Worm (Caenorhabditis elegans) whole organism, L4 larva: ENCODE data around the gene pad-2.

ENCODE experiments used
- T20F7.1 ChIP-seq: fragments of 200-800 bp; sonication (Bioruptor generic); optimal IDR thresholded peaks from 2 replicates; lab custom pipeline; 2018; ENCODE audit warnings: mild to moderate bottlenecking, missing genetic modification characterization, missing compliant biosample characterization
- T26A8.4 ChIP-seq: fragments of 200-800 bp; sonication (Bioruptor generic); IDR thresholded peaks from 2 replicates; pipeline ENCODE4 v1.3.6; 2022; ENCODE audit warnings: missing genetic modification characterization, missing compliant biosample characterization
- Y105C5A.15 ChIP-seq: fragments of 200-800 bp; sonication (Bioruptor generic); IDR thresholded peaks from 2 replicates; pipeline ENCODE4 v1.3.6; 2022; ENCODE audit warnings: missing genetic modification characterization, missing compliant biosample characterization
- Y48G9A.11 ChIP-seq: fragments of 200-800 bp; sonication (Bioruptor generic); IDR thresholded peaks from 2 replicates; pipeline ENCODE4 v1.3.6; 2022; ENCODE audit warnings: missing genetic modification reagents, missing genetic modification characterization, missing compliant biosample characterization
- Y5F2A.4 ChIP-seq: fragments of 200-800 bp; sonication (Bioruptor generic); optimal IDR thresholded peaks from 2 replicates; lab custom pipeline; 2018; ENCODE audit warnings: mild to moderate bottlenecking, missing genetic modification characterization, missing compliant biosample characterization
- Y75B8A.6 ChIP-seq: fragments of 200-800 bp; sonication (Bioruptor generic); IDR thresholded peaks from 2 replicates; pipeline ENCODE4 v1.3.6; 2022; ENCODE audit warnings: missing genetic modification reagents, missing genetic modification characterization, missing compliant biosample characterization
- aha-1 ChIP-seq: fragments of 150-350 bp; peaks from one replicate; lab custom pipeline; 2014; ENCODE audit warnings: missing biosample characterization, missing genetic modification characterization
- ceh-28 ChIP-seq: fragments of 150-350 bp; optimal IDR thresholded peaks from 2 replicates; lab custom pipeline; 2014; ENCODE audit warnings: missing biosample characterization, missing genetic modification reagents, missing genetic modification characterization
- cey-2 ChIP-seq: sonication (generic microtip); optimal IDR thresholded peaks from 3 replicates; lab custom pipeline; 2017; ENCODE audit warnings: missing genetic modification characterization, mild to moderate bottlenecking, missing compliant biosample characterization, antibody characterized with exemption, borderline replicate concordance; ENCODE audit not compliant: insufficient read depth
- daf-19 ChIP-seq: fragments of 200-800 bp; sonication (Bioruptor generic); conservative IDR thresholded peaks from 2 replicates; pipeline ENCODE4 v1.3.6; 2022; ENCODE audit warnings: missing genetic modification characterization, missing compliant biosample characterization
- daf-8 ChIP-seq: fragments of 200-800 bp; sonication (Bioruptor generic); IDR thresholded peaks from 2 replicates; pipeline ENCODE4 v1.3.6; 2022; ENCODE audit warnings: missing genetic modification characterization, missing compliant biosample characterization
- dmd-6 ChIP-seq: fragments of 200-800 bp; sonication (Bioruptor generic); IDR thresholded peaks from 2 replicates; pipeline ENCODE4 v1.3.6; 2022; ENCODE audit warnings: missing genetic modification reagents, missing genetic modification characterization, missing compliant biosample characterization
- dmd-9 ChIP-seq: fragments of 200-800 bp; sonication (Bioruptor generic); IDR thresholded peaks from 2 replicates; pipeline ENCODE4 v1.3.6; 2022; ENCODE audit warnings: missing genetic modification reagents, missing genetic modification characterization, missing compliant biosample characterization
- duxl-1 ChIP-seq: sonication (generic microtip); optimal IDR thresholded peaks from 2 replicates; lab custom pipeline; 2016; ENCODE audit warnings: mild to moderate bottlenecking, missing genetic modification characterization, moderate library complexity, missing compliant biosample characterization; ENCODE audit not compliant: poor library complexity
- egl-27 ChIP-seq: sonication (generic microtip); optimal IDR thresholded peaks from 3 replicates; lab custom pipeline; 2017; ENCODE audit warnings: missing biosample characterization, missing genetic modification reagents, missing genetic modification characterization
- egl-43 ChIP-seq: fragments of 200-800 bp; sonication (Bioruptor generic); IDR thresholded peaks from 2 replicates; pipeline ENCODE4 v1.3.6; 2022; ENCODE audit warnings: missing genetic modification reagents, missing genetic modification characterization, missing compliant biosample characterization
- fkh-10 ChIP-seq: fragments of 150-350 bp; optimal IDR thresholded peaks from 2 replicates; lab custom pipeline; 2014; ENCODE audit warnings: missing biosample characterization, missing genetic modification reagents, missing genetic modification characterization
- fos-1 ChIP-seq: fragments of 150-350 bp; optimal IDR thresholded peaks from 2 replicates; lab custom pipeline; 2014; ENCODE audit warnings: missing biosample characterization, missing genetic modification characterization
- gei-8 ChIP-seq: fragments of 200-800 bp; sonication (Bioruptor generic); optimal IDR thresholded peaks from 2 replicates; lab custom pipeline; 2018; ENCODE audit warnings: mild to moderate bottlenecking, missing genetic modification characterization, missing compliant biosample characterization
- hif-1 ChIP-seq, 2 experiments: sonication (generic microtip); optimal IDR thresholded peaks; 2 replicates each; lab custom pipeline; 2016 to 2017; ENCODE audit warnings: missing compliant biosample characterization in 2 of 2, missing genetic modification characterization in 2 of 2, missing genetic modification reagents in 2 of 2, missing genotype in 2 of 2, mild to moderate bottlenecking in 1 of 2
- hlh-11 ChIP-seq: fragments of 200-800 bp; sonication (Bioruptor generic); optimal IDR thresholded peaks from 2 replicates; lab custom pipeline; 2018; ENCODE audit warnings: mild to moderate bottlenecking, missing genetic modification characterization, missing compliant biosample characterization
- hmg-1.1 ChIP-seq: fragments of 200-800 bp; sonication (Bioruptor generic); IDR thresholded peaks from 2 replicates; pipeline ENCODE4 v1.3.6; 2022; ENCODE audit warnings: missing genetic modification reagents, missing genetic modification characterization, missing compliant biosample characterization
- lin-1 ChIP-seq: fragments of 200-800 bp; sonication (Bioruptor generic); IDR thresholded peaks from 2 replicates; pipeline ENCODE4 v1.3.6; 2022; ENCODE audit warnings: missing genetic modification reagents, missing genetic modification characterization, missing compliant biosample characterization
- lin-15B ChIP-seq: fragments of 150-350 bp; sonication (generic microtip); optimal IDR thresholded peaks from 3 replicates; lab custom pipeline; 2014; ENCODE audit warnings: missing biosample characterization, missing genetic modification characterization
- lin-38 ChIP-seq: fragments of 200-800 bp; sonication (Bioruptor generic); IDR thresholded peaks from 2 replicates; pipeline ENCODE4 v1.3.6; 2022; ENCODE audit warnings: missing genetic modification reagents, missing genetic modification characterization, missing compliant biosample characterization
- lsy-2 ChIP-seq, 2 experiments: fragments of 150-350 bp in 1 of 2; sonication (generic microtip) in 1 of 2; optimal IDR thresholded peaks; 2 replicates each; lab custom pipeline; 2014 to 2017; ENCODE audit warnings: missing biosample characterization in 2 of 2, missing genetic modification characterization in 2 of 2
- madf-5 ChIP-seq, 2 experiments: fragments of 200-800 bp; sonication (Bioruptor generic); IDR thresholded peaks; 2 replicates each; pipeline ENCODE4 v1.3.6; 2022; ENCODE audit warnings: missing compliant biosample characterization in 2 of 2, missing genetic modification characterization in 2 of 2
- mdl-1 ChIP-seq, 2 experiments: fragments of 150-350 bp in 1 of 2; sonication (generic microtip) in 1 of 2; optimal IDR thresholded peaks; 2 replicates each; lab custom pipeline; 2014 to 2017; ENCODE audit warnings: missing biosample characterization in 2 of 2, missing genetic modification characterization in 2 of 2
- mes-2 ChIP-seq: sonication (generic microtip); optimal IDR thresholded peaks from 2 replicates; lab custom pipeline; 2016; ENCODE audit warnings: missing genotype, mild to moderate bottlenecking, missing genetic modification characterization, missing compliant biosample characterization; ENCODE audit not compliant: poor library complexity, severe bottlenecking
- nhr-11 ChIP-seq: fragments of 150-350 bp; optimal IDR thresholded peaks from 2 replicates; lab custom pipeline; 2014; ENCODE audit warnings: missing biosample characterization, missing genetic modification characterization
- nhr-25 ChIP-seq: sonication (generic microtip); optimal IDR thresholded peaks from 2 replicates; lab custom pipeline; 2017; ENCODE audit warnings: missing genetic modification characterization, mild to moderate bottlenecking, missing compliant biosample characterization, antibody characterized with exemption, moderate library complexity, borderline replicate concordance; ENCODE audit not compliant: insufficient read depth
- nhr-28 ChIP-seq: fragments of 150-350 bp; optimal IDR thresholded peaks from 2 replicates; lab custom pipeline; 2014; ENCODE audit warnings: missing biosample characterization, missing genetic modification characterization
- nhr-41 ChIP-seq: fragments of 200-800 bp; sonication (Bioruptor generic); IDR thresholded peaks from 2 replicates; pipeline ENCODE4 v1.3.6; 2022; ENCODE audit warnings: missing genetic modification reagents, missing genetic modification characterization, missing compliant biosample characterization
- nhr-77 ChIP-seq: fragments of 150-350 bp; optimal IDR thresholded peaks from 2 replicates; lab custom pipeline; 2014; ENCODE audit warnings: missing biosample characterization, missing genetic modification characterization
- pqm-1 ChIP-seq: sonication (generic microtip); optimal IDR thresholded peaks from 2 replicates; lab custom pipeline; 2017; ENCODE audit warnings: missing biosample characterization, missing genetic modification characterization
- set-16 ChIP-seq: fragments of 200-800 bp; sonication (Bioruptor generic); IDR thresholded peaks from 2 replicates; pipeline ENCODE4 v1.3.6; 2022; ENCODE audit warnings: missing genetic modification reagents, missing genetic modification characterization, missing compliant biosample characterization
- skn-1 ChIP-seq: fragments of 150-350 bp; optimal IDR thresholded peaks from 2 replicates; lab custom pipeline; 2014; ENCODE audit warnings: missing biosample characterization, missing genetic modification characterization
- spr-3 ChIP-seq: fragments of 200-800 bp; sonication (Bioruptor generic); optimal IDR thresholded peaks from 2 replicates; lab custom pipeline; 2018; ENCODE audit warnings: mild to moderate bottlenecking, missing genetic modification characterization, missing compliant biosample characterization
- unc-62 ChIP-seq, 3 experiments: fragments of 150-350 bp in 1 of 3; sonication (generic microtip); optimal IDR thresholded peaks in 2 of 3; peaks in 1 of 3; 1 replicate in 1 of 3; 2 replicates in 2 of 3; lab custom pipeline; 2014 to 2017; ENCODE audit warnings: missing biosample characterization in 3 of 3, missing genetic modification characterization in 3 of 3, missing genetic modification reagents in 3 of 3, missing genotype in 1 of 3
- zag-1 ChIP-seq: fragments of 150-350 bp; optimal IDR thresholded peaks from 2 replicates; lab custom pipeline; 2014; ENCODE audit warnings: missing biosample characterization, missing genetic modification characterization
- zip-11 ChIP-seq: fragments of 200-800 bp; sonication (Bioruptor generic); IDR thresholded peaks from 2 replicates; pipeline ENCODE4 v1.3.6; 2022; ENCODE audit warnings: missing genetic modification characterization, missing compliant biosample characterization
- ztf-7 ChIP-seq: fragments of 150-350 bp; optimal IDR thresholded peaks from 2 replicates; lab custom pipeline; 2014; ENCODE audit warnings: missing biosample characterization, missing genetic modification characterization

The pad-2 gene

ce11 chrIII:10240073-10240472 is 38.9 kb upstream of the pad-2 start:
- TF ChIP-seq aha-1, result peak; percentile 91
- no peak for TF ChIP-seq mes-2 (tag; lab: Kevin White, UChicago)

ce11 chrIII:10241332-10241829 is 37.5 kb upstream of the pad-2 start:
- TF ChIP-seq zag-1 (tag; lab: Kevin White, UChicago) (no peak), hlh-11 (tag; lab: Kevin White, UChicago) (peak; percentile 14), cey-2 (tag; lab: Kevin White, UChicago) (no peak), dmd-6 (GFP tag; lab: Robert Waterston, UW) (no peak), mdl-1 (tag; optimal IDR thresholded peaks at IDR 0.05; lab: Kevin White, UChicago) (peak in 1 of 2 experiments; percentile 45), unc-62 (GFP tag; optimal IDR thresholded peaks at IDR 0.05 in 1 of 2; lab: Kevin White, UChicago) (peak in 1 of 2 experiments; percentile 69), unc-62 (tag; optimal IDR thresholded peaks at IDR 0.05; lab: Kevin White, UChicago) (no peak)

ce11 chrIII:10244013-10244412 is 34.9 kb upstream of the pad-2 start:
- TF ChIP-seq aha-1 (peak; percentile 95), dmd-9 (no peak), Y48G9A.11 (GFP tag; lab: Robert Waterston, UW) (no peak), gei-8 (GFP tag; lab: Kevin White, UChicago) (no peak)

- no peak for TF ChIP-seq pqm-1 (tag; lab: Kevin White, UChicago)
- TF ChIP-seq egl-43 (GFP tag; lab: Robert Waterston, UW), result peak; percentile 62; the same call in 1 of the 2 replicates
- no peak for TF ChIP-seq zip-11 (GFP tag; lab: Robert Waterston, UW)
- no peak for TF ChIP-seq Y75B8A.6 (GFP tag; lab: Robert Waterston, UW)
- no peak for TF ChIP-seq T20F7.1
- no peak for TF ChIP-seq egl-27 (tag; lab: Kevin White, UChicago)
- TF ChIP-seq madf-5 (GFP tag; IDR thresholded peaks at IDR 0.05; lab: Robert Waterston, UW), result no peak
- no peak for TF ChIP-seq aha-1
- peak in 1 of 2 experiments; percentile 1 for TF ChIP-seq hif-1 (tag; optimal IDR thresholded peaks at IDR 0.05; lab: Kevin White, UChicago)
- TF ChIP-seq nhr-41 (GFP tag; lab: Robert Waterston, UW), result no peak
- TF ChIP-seq hlh-11 (tag; lab: Kevin White, UChicago), result peak; percentile 23
- TF ChIP-seq Y105C5A.15 (GFP tag; lab: Robert Waterston, UW), result no peak
- no peak for TF ChIP-seq fkh-10 (GFP tag; lab: Kevin White, UChicago)
- TF ChIP-seq lin-38, result peak; percentile 93
- TF ChIP-seq daf-19 (GFP tag; lab: Robert Waterston, UW), result no peak
- no peak for TF ChIP-seq dmd-9
- no peak for TF ChIP-seq Y5F2A.4
- peak in 1 of 2 experiments; percentile 90 for TF ChIP-seq unc-62 (GFP tag; optimal IDR thresholded peaks at IDR 0.05 in 1 of 2; lab: Kevin White, UChicago)
- no peak for TF ChIP-seq unc-62 (tag; optimal IDR thresholded peaks at IDR 0.05; lab: Kevin White, UChicago)
- TF ChIP-seq ceh-28, result no peak
- TF ChIP-seq ztf-7, result no peak
- TF ChIP-seq lsy-2 (tag; optimal IDR thresholded peaks at IDR 0.05; lab: Kevin White, UChicago), result peak in 1 of 2 experiments; percentile 53
- TF ChIP-seq daf-8, result no peak
- TF ChIP-seq set-16 (GFP tag; lab: Robert Waterston, UW), result peak; percentile 75
- no peak for TF ChIP-seq lin-15B (tag; lab: Kevin White, UChicago)
- TF ChIP-seq duxl-1, result no peak
- TF ChIP-seq T26A8.4, result no peak
- peak; percentile 73 for TF ChIP-seq mes-2 (tag; lab: Kevin White, UChicago)
- no peak for TF ChIP-seq lin-1 (GFP tag; lab: Robert Waterston, UW)
- TF ChIP-seq spr-3 (GFP tag; lab: Kevin White, UChicago), result no peak
- no peak for TF ChIP-seq hmg-1.1 (GFP tag; lab: Robert Waterston, UW)
- TF ChIP-seq nhr-28, result peak; percentile 12
- no peak for TF ChIP-seq nhr-11 (tag; lab: Kevin White, UChicago)
- TF ChIP-seq fos-1, result no peak
- peak; percentile 17 for TF ChIP-seq nhr-77 (tag; lab: Kevin White, UChicago)
- no peak for TF ChIP-seq nhr-25 (tag; lab: Kevin White, UChicago)
- no peak for TF ChIP-seq skn-1 (tag; lab: Kevin White, UChicago)
These were observed 30.3 kb upstream of the pad-2 start, which contains the start of the genes div-1 and cor-1 for ce11 chrIII:10248441-10249137. TSS of gene div-1 (minus strand) at chrIII:10248559. TSS of gene cor-1 (plus strand) at chrIII:10249111.
